Fruit fly (Drosophila melanogaster) Kc167 (cell line): Measurements from ENCODE around the gene boss.

ENCODE experiments used
- Myc ChIP-seq: fragments of >200 bp; optimal IDR thresholded peaks from 2 replicates; lab custom pipeline; 2017; ENCODE audit warnings: missing external identifiers
- Sin3A ChIP-seq: fragments of >200 bp; optimal IDR thresholded peaks from 2 replicates; lab custom pipeline; 2018; ENCODE audit warnings: missing external identifiers
- h ChIP-seq: fragments of >200 bp; optimal IDR thresholded peaks from 3 replicates; lab custom pipeline; 2018; ENCODE audit warnings: missing external identifiers
- psq ChIP-seq: fragments of >200 bp; optimal IDR thresholded peaks from 2 replicates; lab custom pipeline; 2017; ENCODE audit warnings: missing external identifiers
- ttk ChIP-seq: sonication (Bioruptor generic); optimal IDR thresholded peaks from 2 replicates; lab custom pipeline; 2017; ENCODE audit warnings: missing external identifiers

DNA sequence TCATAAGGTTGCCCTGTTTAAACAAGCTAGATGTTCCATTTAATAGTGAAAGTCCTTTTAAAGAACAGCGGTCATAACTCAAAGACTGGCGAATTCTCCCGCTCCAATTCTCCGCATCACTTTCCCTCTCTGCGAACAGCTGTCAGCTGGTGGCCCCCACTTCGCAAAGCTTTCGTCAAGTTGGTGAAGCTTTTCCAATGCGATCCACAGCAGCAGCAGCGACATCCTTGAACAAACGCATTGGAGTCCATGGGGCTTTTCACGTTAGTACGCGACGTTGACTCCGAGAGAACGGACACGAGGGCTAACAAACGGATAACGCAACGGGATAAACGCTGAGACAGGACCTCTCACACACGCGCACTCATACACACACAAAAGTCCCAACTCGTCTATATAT is 8.0 kb downstream of the boss start, which contains the start of gene fid:
- no peak for TF ChIP-seq h (lab: Kevin White, UChicago)
- TF ChIP-seq Sin3A (lab: Kevin White, UChicago), result no peak
- no peak for TF ChIP-seq ttk (lab: Kevin White, UChicago)
- TF ChIP-seq Myc (lab: Kevin White, UChicago), result no peak
- TF ChIP-seq psq, result no peak
